Fruit fly (Drosophila melanogaster) whole organism, prepupa: ENCODE data around the gene Cp16.
A peak's percentile ranks its signal among the peaks of the same experiment; 100 is the strongest.

ENCODE experiments used
- Blimp-1 ChIP-seq: fragments of 200-800 bp; sonication (Bioruptor generic); optimal IDR thresholded peaks from 3 replicates; lab custom pipeline; 2017; ENCODE audit warnings: missing biosample characterization, missing genetic modification characterization, mild to moderate bottlenecking, moderate library complexity, missing genetic modification reagents
- CG10631 ChIP-seq: fragments of 200-800 bp; sonication (Bioruptor generic); optimal IDR thresholded peaks from 2 replicates; lab custom pipeline; 2016; ENCODE audit warnings: missing biosample characterization, missing genetic modification characterization
- CG11294 ChIP-seq: fragments of 200-800 bp; sonication (Bioruptor generic); IDR thresholded peaks from 2 replicates; pipeline ENCODE4 v1.3.6; 2022; ENCODE audit warnings: missing biosample characterization, missing genetic modification characterization
- CG11762 ChIP-seq: fragments of 200-800 bp; sonication (Bioruptor generic); optimal IDR thresholded peaks from 3 replicates; lab custom pipeline; 2016; ENCODE audit warnings: missing biosample characterization, missing genetic modification characterization; ENCODE audit not compliant: insufficient read depth
- CG11902 ChIP-seq: fragments of 200-800 bp; sonication (Bioruptor generic); optimal IDR thresholded peaks from 3 replicates; lab custom pipeline; 2016; ENCODE audit warnings: missing biosample characterization, missing genetic modification characterization
- CG1621 ChIP-seq: fragments of 200-800 bp; sonication (Bioruptor generic); optimal IDR thresholded peaks from 3 replicates; lab custom pipeline; 2018; ENCODE audit warnings: missing biosample characterization, mild to moderate bottlenecking, missing genetic modification characterization
- CG16779 ChIP-seq: fragments of 200-800 bp; sonication (Bioruptor generic); optimal IDR thresholded peaks from 3 replicates; lab custom pipeline; 2017; ENCODE audit warnings: missing biosample characterization, mild to moderate bottlenecking, missing genetic modification characterization
- CG3032 ChIP-seq: fragments of 200-800 bp; optimal IDR thresholded peaks from 2 replicates; lab custom pipeline; 2019; ENCODE audit warnings: missing biosample characterization, mild to moderate bottlenecking, missing genetic modification characterization, moderate library complexity
- CG31627 ChIP-seq: fragments of 200-800 bp; sonication (Bioruptor generic); optimal IDR thresholded peaks from 3 replicates; lab custom pipeline; 2016; ENCODE audit warnings: missing biosample characterization, missing genetic modification characterization
- CG32006 ChIP-seq: fragments of 200-800 bp; sonication (Bioruptor generic); optimal IDR thresholded peaks from 3 replicates; lab custom pipeline; 2017; ENCODE audit warnings: missing biosample characterization, mild to moderate bottlenecking, missing genetic modification characterization
- CG34406 ChIP-seq: fragments of 200-800 bp; sonication (Bioruptor generic); optimal IDR thresholded peaks from 3 replicates; lab custom pipeline; 2016; ENCODE audit warnings: missing biosample characterization, missing genetic modification characterization
- CG3919 ChIP-seq: fragments of 200-800 bp; sonication (Bioruptor generic); optimal IDR thresholded peaks from 3 replicates; lab custom pipeline; 2016; ENCODE audit warnings: missing biosample characterization, missing genetic modification characterization
- CG4318 ChIP-seq: fragments of 200-800 bp; sonication (Bioruptor generic); optimal IDR thresholded peaks from 3 replicates; lab custom pipeline; 2017; ENCODE audit warnings: missing biosample characterization, mild to moderate bottlenecking, missing genetic modification characterization
- CG6163 ChIP-seq: fragments of 200-800 bp; sonication (Bioruptor generic); IDR thresholded peaks from 3 replicates; pipeline ENCODE4 v1.3.6; 2022; ENCODE audit warnings: missing biosample characterization, missing genetic modification characterization
- CG6276 ChIP-seq: fragments of 200-800 bp; sonication (Bioruptor generic); optimal IDR thresholded peaks from 2 replicates; lab custom pipeline; 2017; ENCODE audit warnings: missing biosample characterization, mild to moderate bottlenecking, missing genetic modification characterization
- CG6808 ChIP-seq: fragments of 200-800 bp; sonication (Bioruptor generic); optimal IDR thresholded peaks from 3 replicates; lab custom pipeline; 2017; ENCODE audit warnings: missing biosample characterization, missing genetic modification characterization, mild to moderate bottlenecking, moderate library complexity, missing genetic modification reagents
- CG6854 ChIP-seq: fragments of 200-800 bp; sonication (Bioruptor generic); optimal IDR thresholded peaks from 2 replicates; lab custom pipeline; 2017; ENCODE audit warnings: missing biosample characterization, mild to moderate bottlenecking, missing genetic modification characterization
- CG7368 ChIP-seq: fragments of 200-800 bp; sonication (Bioruptor generic); optimal IDR thresholded peaks from 3 replicates; lab custom pipeline; 2016; ENCODE audit warnings: missing biosample characterization, missing genetic modification characterization
- CG8119 ChIP-seq: fragments of 200-800 bp; sonication (Bioruptor generic); IDR thresholded peaks from 3 replicates; pipeline ENCODE4 v1.3.6; 2022; ENCODE audit warnings: missing biosample characterization, missing genetic modification characterization
- CG8319 ChIP-seq: fragments of 200-800 bp; sonication (Bioruptor generic); optimal IDR thresholded peaks from 3 replicates; lab custom pipeline; 2016; ENCODE audit warnings: missing biosample characterization, missing genetic modification characterization
- CG8632 ChIP-seq: fragments of 200-800 bp; sonication (Bioruptor generic); optimal IDR thresholded peaks from 3 replicates; lab custom pipeline; 2016; ENCODE audit warnings: missing biosample characterization, missing genetic modification characterization
- CG9139 ChIP-seq: fragments of 200-800 bp; sonication (Bioruptor generic); optimal IDR thresholded peaks from 3 replicates; lab custom pipeline; 2017; ENCODE audit warnings: missing biosample characterization, mild to moderate bottlenecking, missing genetic modification characterization
- Eip75B ChIP-seq: fragments of 200-800 bp; sonication (Bioruptor generic); optimal IDR thresholded peaks from 3 replicates; lab custom pipeline; 2016; ENCODE audit warnings: missing biosample characterization, missing genetic modification characterization
- Eip78C ChIP-seq: fragments of 200-800 bp; sonication (Bioruptor generic); peaks from one replicate; lab custom pipeline; 2016; ENCODE audit warnings: missing biosample characterization, missing genetic modification characterization
- Eip93F ChIP-seq: fragments of 200-800 bp; sonication (Bioruptor generic); optimal IDR thresholded peaks from 2 replicates; lab custom pipeline; 2016; ENCODE audit warnings: missing biosample characterization, mild to moderate bottlenecking, missing genetic modification characterization
- Ets96B ChIP-seq: fragments of 200-800 bp; optimal IDR thresholded peaks from 2 replicates; lab custom pipeline; 2019; ENCODE audit warnings: missing biosample characterization, mild to moderate bottlenecking, missing genetic modification characterization, moderate library complexity
- Gug ChIP-seq: fragments of 200-800 bp; sonication (Bioruptor generic); IDR thresholded peaks from 2 replicates; pipeline ENCODE4 v1.3.6; 2022; ENCODE audit warnings: missing biosample characterization, missing genetic modification characterization
- Hr38 ChIP-seq: sonication (Bioruptor generic); optimal IDR thresholded peaks from 2 replicates; lab custom pipeline; 2016; ENCODE audit warnings: missing biosample characterization, missing genetic modification characterization
- Hr39 ChIP-seq: fragments of 200-800 bp; sonication (Bioruptor generic); optimal IDR thresholded peaks from 2 replicates; lab custom pipeline; 2016; ENCODE audit warnings: missing biosample characterization, missing genetic modification characterization
- Hr4 ChIP-seq: fragments of 200-800 bp; sonication (Bioruptor generic); optimal IDR thresholded peaks from 3 replicates; lab custom pipeline; 2016; ENCODE audit warnings: missing biosample characterization, missing genetic modification characterization
- Met ChIP-seq: fragments of 200-800 bp; sonication (Bioruptor generic); optimal IDR thresholded peaks from 3 replicates; lab custom pipeline; 2016; ENCODE audit warnings: missing biosample characterization, missing genetic modification characterization
- OdsH ChIP-seq: fragments of 200-800 bp; sonication (Bioruptor generic); optimal IDR thresholded peaks from 3 replicates; lab custom pipeline; 2016; ENCODE audit warnings: missing biosample characterization, missing genetic modification characterization
- Sox102F ChIP-seq: fragments of 200-800 bp; sonication (Bioruptor generic); optimal IDR thresholded peaks from 2 replicates; lab custom pipeline; 2016; ENCODE audit warnings: missing biosample characterization, mild to moderate bottlenecking, missing genetic modification characterization
- Sox14 ChIP-seq: fragments of 200-800 bp; sonication (Bioruptor generic); optimal IDR thresholded peaks from 3 replicates; lab custom pipeline; 2016; ENCODE audit warnings: missing biosample characterization, missing genetic modification characterization
- Sox15 ChIP-seq: fragments of 200-800 bp; sonication (Bioruptor generic); optimal IDR thresholded peaks from 3 replicates; lab custom pipeline; 2016; ENCODE audit warnings: missing biosample characterization, missing genetic modification characterization
- achi ChIP-seq: fragments of 200-800 bp; sonication (Bioruptor generic); optimal IDR thresholded peaks from 3 replicates; lab custom pipeline; 2016; ENCODE audit warnings: missing biosample characterization, missing genetic modification characterization
- acj6 ChIP-seq: fragments of 200-800 bp; sonication (Bioruptor generic); optimal IDR thresholded peaks from 3 replicates; lab custom pipeline; 2016; ENCODE audit warnings: missing biosample characterization, missing genetic modification characterization
- cyc ChIP-seq: fragments of 200-800 bp; sonication (Bioruptor generic); optimal IDR thresholded peaks from 3 replicates; lab custom pipeline; 2016; ENCODE audit warnings: missing biosample characterization, missing genetic modification characterization
- dac ChIP-seq: fragments of 200-800 bp; sonication (Bioruptor generic); optimal IDR thresholded peaks from 2 replicates; lab custom pipeline; 2017; ENCODE audit warnings: missing biosample characterization, mild to moderate bottlenecking, missing genetic modification characterization
- dsx ChIP-seq: fragments of 200-800 bp; optimal IDR thresholded peaks from 3 replicates; lab custom pipeline; 2019; ENCODE audit warnings: missing biosample characterization, mild to moderate bottlenecking, missing genetic modification characterization, moderate library complexity; ENCODE audit not compliant: poor library complexity, severe bottlenecking
- eg ChIP-seq: fragments of 200-800 bp; sonication (Bioruptor generic); IDR thresholded peaks from 3 replicates; pipeline ENCODE4 v1.3.6; 2022; ENCODE audit warnings: missing biosample characterization, missing genetic modification characterization
- esn ChIP-seq: fragments of 200-800 bp; sonication (Bioruptor generic); optimal IDR thresholded peaks from 2 replicates; lab custom pipeline; 2016; ENCODE audit warnings: missing biosample characterization, mild to moderate bottlenecking, missing genetic modification characterization, moderate library complexity
- fd59A ChIP-seq: fragments of 200-800 bp; sonication (Bioruptor generic); optimal IDR thresholded peaks from 2 replicates; lab custom pipeline; 2017; ENCODE audit warnings: missing biosample characterization, mild to moderate bottlenecking, missing genetic modification characterization, missing genetic modification reagents
- fd85E ChIP-seq: fragments of 200-800 bp; sonication (Bioruptor generic); optimal IDR thresholded peaks from 3 replicates; lab custom pipeline; 2016; ENCODE audit warnings: missing biosample characterization, missing genetic modification characterization
- fkh ChIP-seq: fragments of 200-800 bp; sonication (Bioruptor generic); optimal IDR thresholded peaks from 3 replicates; lab custom pipeline; 2017; ENCODE audit warnings: missing biosample characterization, mild to moderate bottlenecking, missing genetic modification characterization, moderate library complexity
- lz ChIP-seq: fragments of 200-800 bp; sonication (Bioruptor generic); optimal IDR thresholded peaks from 3 replicates; lab custom pipeline; 2016; ENCODE audit warnings: missing biosample characterization, missing genetic modification characterization
- net ChIP-seq: fragments of 200-800 bp; sonication (Bioruptor generic); optimal IDR thresholded peaks from 3 replicates; lab custom pipeline; 2016; ENCODE audit warnings: missing biosample characterization, missing genetic modification characterization
- pdm3 ChIP-seq: fragments of 200-800 bp; sonication (Bioruptor generic); optimal IDR thresholded peaks from 3 replicates; lab custom pipeline; 2016; ENCODE audit warnings: missing biosample characterization, missing genetic modification characterization
- salr ChIP-seq, 2 experiments: fragments of 200-800 bp; sonication (Bioruptor generic); optimal IDR thresholded peaks; 3 replicates each; lab custom pipeline; 2016 to 2018; ENCODE audit warnings: missing biosample characterization in 2 of 2, missing genetic modification characterization in 2 of 2, mild to moderate bottlenecking in 1 of 2
- spab ChIP-seq: fragments of 200-800 bp; sonication (Bioruptor generic); optimal IDR thresholded peaks from 2 replicates; lab custom pipeline; 2017; ENCODE audit warnings: missing biosample characterization, mild to moderate bottlenecking, missing genetic modification characterization, missing genetic modification reagents
- ss ChIP-seq, 2 experiments: fragments of 200-800 bp; sonication (Bioruptor generic); optimal IDR thresholded peaks; 2 replicates in 1 of 2; 3 replicates in 1 of 2; lab custom pipeline; 2017 to 2018; ENCODE audit warnings: mild to moderate bottlenecking in 2 of 2, missing biosample characterization in 2 of 2, missing genetic modification characterization in 2 of 2, moderate library complexity in 1 of 2
- svp ChIP-seq: fragments of 200-800 bp; sonication (Bioruptor generic); peaks from one replicate; lab custom pipeline; 2016; ENCODE audit warnings: missing biosample characterization, missing genetic modification characterization
- vri ChIP-seq: fragments of 200-800 bp; sonication (Bioruptor generic); optimal IDR thresholded peaks from 3 replicates; lab custom pipeline; 2016; ENCODE audit warnings: missing biosample characterization, mild to moderate bottlenecking, missing genetic modification characterization

Cp16 gene

dm6 chr3L:8716013-8716412 is 15.7 kb upstream of the Cp16 start:
- TF ChIP-seq CG8119 (GFP tag; lab: Robert Waterston, UW) (no peak), Sox14 (GFP tag; lab: Kevin White, UChicago) (peak; percentile 43), Hr38 (GFP tag; lab: Kevin White, UChicago) (no peak), fd59A (GFP tag; lab: Kevin White, UChicago) (no peak), CG32006 (peak; percentile 66), CG16779 (tag; lab: Kevin White, UChicago) (no peak), CG3032 (tag; lab: Kevin White, UChicago) (peak; percentile 23), dac (no peak), CG7368 (GFP tag; lab: Kevin White, UChicago) (no peak), eg (GFP tag; lab: Robert Waterston, UW) (no peak), CG11294 (GFP tag; lab: Robert Waterston, UW) (no peak), esn (GFP tag; lab: Kevin White, UChicago) (peak; percentile 68), CG1621 (tag; lab: Kevin White, UChicago) (no peak), CG6854 (no peak), Ets96B (peak; percentile 7), Hr39 (GFP tag; lab: Kevin White, UChicago) (peak; percentile 47), CG9139 (no peak), Gug (no peak), pdm3 (GFP tag; lab: Kevin White, UChicago) (peak; percentile 25), Eip75B (GFP tag; lab: Kevin White, UChicago) (peak; percentile 37), svp (GFP tag; lab: Kevin White, UChicago) (peak; percentile 85), CG10631 (GFP tag; lab: Kevin White, UChicago) (peak; percentile 35), fd85E (no peak), CG8319 (no peak), Sox102F (GFP tag; lab: Kevin White, UChicago) (peak; percentile 61), CG6808 (GFP tag; lab: Kevin White, UChicago) (peak; percentile 29), achi (GFP tag; lab: Kevin White, UChicago) (peak; percentile 24), dsx (GFP tag; lab: Kevin White, UChicago) (no peak), salr (GFP tag; optimal IDR thresholded peaks at IDR 0.05; lab: Kevin White, UChicago) (no peak), CG4318 (peak; percentile 25), CG11762 (GFP tag; lab: Kevin White, UChicago) (no peak), CG3919 (GFP tag; lab: Kevin White, UChicago) (peak; percentile 44), cyc (GFP tag; lab: Kevin White, UChicago) (peak; percentile 52), OdsH (GFP tag; lab: Kevin White, UChicago) (peak; percentile 40), Sox15 (no peak), Eip78C (peak; percentile 83), CG31627 (peak; percentile 47), fkh (GFP tag; lab: Kevin White, UChicago) (no peak), CG6163 (GFP tag; lab: Robert Waterston, UW) (no peak), acj6 (GFP tag; lab: Kevin White, UChicago) (peak; percentile 35), CG11902 (GFP tag; lab: Kevin White, UChicago) (no peak), lz (GFP tag; lab: Kevin White, UChicago) (peak; percentile 48), vri (GFP tag; lab: Kevin White, UChicago) (peak; percentile 19), Blimp-1 (GFP tag; lab: Kevin White, UChicago) (no peak), Met (peak; percentile 65), spab (GFP tag; lab: Kevin White, UChicago) (no peak), ss (GFP tag; optimal IDR thresholded peaks at IDR 0.05; lab: Kevin White, UChicago) (no peak), Hr4 (GFP tag; lab: Kevin White, UChicago) (peak; percentile 50), net (GFP tag; lab: Kevin White, UChicago) (peak; percentile 31), Eip93F (no peak), CG8632 (GFP tag; lab: Kevin White, UChicago) (peak; percentile 14), CG6276 (GFP tag; lab: Kevin White, UChicago) (peak; percentile 9), CG34406 (GFP tag; lab: Kevin White, UChicago) (peak; percentile 33)
